Worm (Caenorhabditis elegans) whole organism, midembryonic: ENCODE results near the gene perm-4.

Source experiments
- T22C8.4 ChIP-seq: fragments of 200-800 bp; sonication (Bioruptor generic); IDR thresholded peaks from 2 replicates; pipeline ENCODE4 v1.3.6; 2022; ENCODE audit warnings: missing genetic modification characterization, missing compliant biosample characterization
- cog-1 ChIP-seq: sonication (generic microtip); optimal IDR thresholded peaks from 2 replicates; lab custom pipeline; 2016; ENCODE audit warnings: missing genetic modification characterization, missing compliant biosample characterization
- flt-1 ChIP-seq: fragments of 200-800 bp; sonication (Bioruptor generic); IDR thresholded peaks from 2 replicates; pipeline ENCODE4 v1.3.6; 2022; ENCODE audit warnings: missing genetic modification characterization, missing compliant biosample characterization
- klf-2 ChIP-seq: fragments of 200-800 bp; sonication (Bioruptor generic); conservative IDR thresholded peaks from 2 replicates; pipeline ENCODE4 v1.3.6; 2022; ENCODE audit warnings: missing genetic modification reagents, missing genetic modification characterization, missing compliant biosample characterization
- med-1 ChIP-seq: sonication (generic microtip); optimal IDR thresholded peaks from 2 replicates; lab custom pipeline; 2017; ENCODE audit warnings: missing genetic modification characterization, mild to moderate bottlenecking, missing compliant biosample characterization, antibody characterized with exemption, missing genetic modification reagents; ENCODE audit not compliant: insufficient read depth
- ref-1 ChIP-seq: fragments of 200-800 bp; sonication (Bioruptor generic); conservative IDR thresholded peaks from 2 replicates; pipeline ENCODE4 v1.3.6; 2022; ENCODE audit warnings: missing genetic modification reagents, missing genetic modification characterization, missing compliant biosample characterization
- tab-1 ChIP-seq: fragments of 200-800 bp; sonication (Bioruptor generic); IDR thresholded peaks from 2 replicates; pipeline ENCODE4 v1.3.6; 2022; ENCODE audit warnings: missing genetic modification characterization, missing compliant biosample characterization
- ztf-23 ChIP-seq: fragments of 200-800 bp; sonication (Bioruptor generic); IDR thresholded peaks from 2 replicates; pipeline ENCODE4 v1.3.6; 2022; ENCODE audit warnings: missing genetic modification reagents, missing genetic modification characterization, missing compliant biosample characterization
- ztf-29 ChIP-seq: fragments of 200-800 bp; sonication (Bioruptor generic); IDR thresholded peaks from 2 replicates; pipeline ENCODE4 v1.3.6; 2022; ENCODE audit warnings: missing genetic modification reagents, missing genetic modification characterization, missing compliant biosample characterization

The perm-4 gene

DNA sequence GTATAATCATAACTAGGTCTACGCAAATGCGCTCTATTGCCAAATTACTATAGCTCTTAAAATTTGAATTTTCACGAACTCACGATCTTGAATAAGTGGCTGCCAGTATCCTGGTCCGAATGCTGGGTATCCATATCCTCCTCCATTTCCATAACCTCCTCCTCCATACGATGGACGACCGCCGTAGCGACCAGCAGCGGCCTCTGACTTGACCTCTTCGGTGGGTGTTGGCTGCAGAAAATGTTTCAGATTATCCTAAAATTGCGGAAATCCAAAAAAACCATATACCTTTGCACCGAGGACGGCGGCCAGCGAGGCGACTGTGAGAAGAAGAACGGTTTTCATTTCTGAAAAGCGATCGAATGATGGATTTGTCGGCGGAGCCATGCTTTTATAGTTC is at the start of gene perm-4:
Gene perm-4, minus strand, starts transcription at position 367 of the 400 bp plus-strand sequence.
- TF ChIP-seq tab-1 (GFP tag; lab: Robert Waterston, UW) = no peak
- no peak for TF ChIP-seq klf-2 (GFP tag; lab: Robert Waterston, UW)
- no peak for TF ChIP-seq ztf-29 (GFP tag; lab: Robert Waterston, UW)
- no peak for TF ChIP-seq cog-1
- TF ChIP-seq ztf-23 (GFP tag; lab: Robert Waterston, UW) = no peak
- TF ChIP-seq T22C8.4 (GFP tag; lab: Robert Waterston, UW) = no peak
- no peak for TF ChIP-seq flt-1 (GFP tag; lab: Robert Waterston, UW)

DNA sequence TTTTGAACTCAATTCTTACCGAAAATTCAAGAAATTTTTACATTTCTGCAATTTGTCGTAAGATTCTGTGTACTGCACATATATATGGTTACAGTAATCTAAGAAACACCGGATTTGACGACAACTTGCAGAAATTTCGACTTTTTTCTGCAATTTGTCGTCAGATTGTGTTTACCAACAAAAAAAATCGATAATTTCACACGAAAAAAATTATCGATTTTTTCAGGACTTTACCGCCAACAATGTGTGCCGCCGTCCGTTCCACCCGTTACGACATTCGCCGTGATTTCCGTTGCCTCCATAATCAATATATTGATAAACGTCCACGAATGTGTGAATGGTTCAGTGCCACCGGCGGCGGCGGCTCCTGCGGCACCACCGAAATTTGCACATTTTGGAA is 49.5 kb upstream of the perm-4 start:
- TF ChIP-seq ztf-29 (GFP tag; lab: Robert Waterston, UW) = no peak
- TF ChIP-seq T22C8.4 (GFP tag; lab: Robert Waterston, UW) = peak; percentile 73

DNA sequence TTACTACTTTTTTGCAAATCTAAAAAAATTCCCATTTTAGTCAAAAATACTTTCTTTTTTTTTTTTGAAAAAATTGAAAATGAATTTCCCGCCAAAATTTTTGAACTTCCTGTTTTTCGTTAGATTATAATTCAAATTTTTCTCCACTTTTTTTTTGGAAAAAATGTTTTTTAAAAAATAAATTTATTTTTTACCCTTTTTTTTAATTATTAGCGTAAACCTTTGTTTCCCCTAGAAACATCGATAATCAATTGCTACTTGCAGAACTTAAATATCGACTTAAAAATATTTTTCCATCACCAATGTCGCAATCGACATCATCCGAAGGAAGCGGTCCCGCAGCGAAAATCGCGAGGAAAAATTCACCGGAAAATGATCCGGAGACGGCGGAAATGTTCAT is 45.5 kb upstream of the perm-4 start, which contains the start of gene cec-2:
Gene cec-2, plus strand, starts transcription at position 301 of the 400 bp plus-strand sequence.
- TF ChIP-seq ztf-23 (GFP tag; lab: Robert Waterston, UW) = no peak
- no peak for TF ChIP-seq ref-1 (GFP tag; lab: Robert Waterston, UW)
- no peak for TF ChIP-seq cog-1
- TF ChIP-seq flt-1 (GFP tag; lab: Robert Waterston, UW) = no peak
- TF ChIP-seq klf-2 (GFP tag; lab: Robert Waterston, UW) = no peak
- no peak for TF ChIP-seq med-1 (GFP tag; lab: Kevin White, UChicago)
- no peak for TF ChIP-seq ztf-29 (GFP tag; lab: Robert Waterston, UW)
- TF ChIP-seq T22C8.4 (GFP tag; lab: Robert Waterston, UW) = no peak
- no peak for TF ChIP-seq tab-1 (GFP tag; lab: Robert Waterston, UW)

ce11 chrIV:1168311-1168965 is 43.5 kb upstream of the perm-4 start:
- no peak for TF ChIP-seq tab-1 (GFP tag; lab: Robert Waterston, UW)
- TF ChIP-seq ref-1 (GFP tag; lab: Robert Waterston, UW) = no peak
- TF ChIP-seq ztf-23 (GFP tag; lab: Robert Waterston, UW) = no peak
- no peak for TF ChIP-seq med-1 (GFP tag; lab: Kevin White, UChicago)

DNA sequence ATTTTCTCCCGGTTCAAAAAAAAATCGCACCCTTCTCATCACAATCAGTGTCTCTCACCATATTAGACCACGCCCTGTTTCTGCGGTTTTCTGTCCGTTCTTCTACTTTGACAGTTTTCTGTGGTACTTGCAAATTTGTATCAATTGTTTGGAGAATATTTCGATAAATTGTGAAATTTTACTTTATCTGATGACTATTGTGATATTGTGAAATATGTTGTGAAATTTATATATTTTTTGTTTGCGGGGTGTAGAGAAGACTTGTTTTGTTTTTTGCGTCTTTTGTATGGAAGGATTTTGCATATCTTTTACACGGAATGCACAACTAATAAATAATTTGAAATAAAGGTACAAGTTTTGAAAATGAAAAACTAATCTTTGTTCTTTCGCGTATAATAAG is 42.4 kb upstream of the perm-4 start:
- TF ChIP-seq ztf-29 (GFP tag; lab: Robert Waterston, UW) (no peak), flt-1 (GFP tag; lab: Robert Waterston, UW) (no peak), tab-1 (GFP tag; lab: Robert Waterston, UW) (no peak), T22C8.4 (GFP tag; lab: Robert Waterston, UW) (no peak), klf-2 (GFP tag; lab: Robert Waterston, UW) (no peak), ref-1 (GFP tag; lab: Robert Waterston, UW) (no peak), cog-1 (no peak), med-1 (GFP tag; lab: Kevin White, UChicago) (no peak), ztf-23 (GFP tag; lab: Robert Waterston, UW) (no peak)

- TF ChIP-seq klf-2 (GFP tag; lab: Robert Waterston, UW) = no peak
These were observed 38.2 kb upstream of the perm-4 start, which contains the start of gene C50A2.7 for ce11 chrIV:1163126-1163525. TSS of gene C50A2.7 (plus strand) at chrIV:1163426.

ce11 chrIV:1160386-1160785 is 35.5 kb upstream of the perm-4 start, which contains the start of gene ets-8:
TSS of gene ets-8 (minus strand) at chrIV:1160486.
- TF ChIP-seq ztf-29 (GFP tag; lab: Robert Waterston, UW) (no peak), flt-1 (GFP tag; lab: Robert Waterston, UW) (no peak), klf-2 (GFP tag; lab: Robert Waterston, UW) (no peak), ref-1 (GFP tag; lab: Robert Waterston, UW) (no peak), tab-1 (GFP tag; lab: Robert Waterston, UW) (no peak), med-1 (GFP tag; lab: Kevin White, UChicago) (no peak), ztf-23 (GFP tag; lab: Robert Waterston, UW) (no peak), cog-1 (no peak), T22C8.4 (GFP tag; lab: Robert Waterston, UW) (no peak)

ce11 chrIV:1157928-1158327 is 33.0 kb upstream of the perm-4 start, which contains the start of gene C50A2.3:
TSS of gene C50A2.3 (minus strand) at chrIV:1158028.
- no peak for TF ChIP-seq med-1 (GFP tag; lab: Kevin White, UChicago)

ce11 chrIV:1155206-1155605 is 30.3 kb upstream of the perm-4 start:
- TF ChIP-seq klf-2 (GFP tag; lab: Robert Waterston, UW) (no peak), cog-1 (no peak)

ce11 chrIV:1148425-1149151 is 23.7 kb upstream of the perm-4 start:
- TF ChIP-seq klf-2 (GFP tag; lab: Robert Waterston, UW) = no peak
- no peak for TF ChIP-seq T22C8.4 (GFP tag; lab: Robert Waterston, UW)
- TF ChIP-seq cog-1 = no peak
- TF ChIP-seq tab-1 (GFP tag; lab: Robert Waterston, UW) = no peak
- TF ChIP-seq ztf-23 (GFP tag; lab: Robert Waterston, UW) = no peak
- TF ChIP-seq ztf-29 (GFP tag; lab: Robert Waterston, UW) = no peak
- no peak for TF ChIP-seq ref-1 (GFP tag; lab: Robert Waterston, UW)
